Worm (Caenorhabditis elegans) whole organism, L4/young adult: Measurements from ENCODE around the gene pqn-67.

ENCODE experiments used
- W03F9.2 ChIP-seq: fragments of 150-350 bp; optimal IDR thresholded peaks from 2 replicates; lab custom pipeline; 2014; ENCODE audit warnings: missing biosample characterization, missing genetic modification characterization
- dao-5 ChIP-seq: sonication (generic microtip); optimal IDR thresholded peaks from 2 replicates; lab custom pipeline; 2016; ENCODE audit warnings: missing genotype, missing genetic modification characterization, moderate library complexity, missing compliant biosample characterization
- him-1 ChIP-seq: sonication (generic microtip); optimal IDR thresholded peaks from 2 replicates; lab custom pipeline; 2016; ENCODE audit warnings: missing genotype, missing genetic modification reagents, missing genetic modification characterization, missing compliant biosample characterization

ce11 chrV:12968555-12968954 lies 44.3 kb downstream of the pqn-67 start, which contains the start of gene lin-46:
- TF ChIP-seq him-1 (tag; lab: Kevin White, UChicago): no peak
- TF ChIP-seq dao-5 (tag; lab: Kevin White, UChicago): no peak
- no peak for TF ChIP-seq W03F9.2 (tag; lab: Kevin White, UChicago)
